Fruit fly (Drosophila melanogaster): ENCODE results near the gene CG34051.

CG34051 gene

dm6 chr2L:19949600-19949999, 11.2 kb downstream of the CG34051 start (continued):
- no peak for TF ChIP-seq klu (GFP tag; IDR thresholded peaks at IDR 0.05)
- no peak for TF ChIP-seq CG34422 (GFP tag; IDR thresholded peaks at IDR 0.05)
- peak in 1 of 2 experiments; percentile 13 for TF ChIP-seq bsh (GFP tag; optimal IDR thresholded peaks at IDR 0.05)
- TF ChIP-seq CG1603 (tag; optimal IDR thresholded peaks at IDR 0.05): peak; percentile 34
- no peak for TF ChIP-seq knrl (GFP tag; IDR thresholded peaks at IDR 0.05; ENCODE audit: partially characterized antibody)
- TF ChIP-seq Hmr (GFP tag; optimal IDR thresholded peaks at IDR 0.05): no peak
- no peak for TF ChIP-seq Dref (GFP tag; IDR thresholded peaks at IDR 0.05)
- no peak for TF ChIP-seq Fer3 (tag; optimal IDR thresholded peaks at IDR 0.05)
- peak; percentile 29 for TF ChIP-seq CG3407 (GFP tag; optimal IDR thresholded peaks at IDR 0.05)
- peak in 1 of 2 experiments; percentile 28 for TF ChIP-seq Pdp1 (GFP tag; optimal IDR thresholded peaks at IDR 0.05)
- TF ChIP-seq Nf-YB (GFP tag; optimal IDR thresholded peaks at IDR 0.05): no peak
- TF ChIP-seq CG8089 (GFP tag; optimal IDR thresholded peaks at IDR 0.05): peak; percentile 39
- TF ChIP-seq Blimp-1 (GFP tag; optimal IDR thresholded peaks at IDR 0.05): peak; percentile 2
- TF ChIP-seq CG14965 (GFP tag; optimal IDR thresholded peaks at IDR 0.05; ENCODE audit: borderline replicate concordance): peak; percentile 10
- no peak for TF ChIP-seq unpg (GFP tag; optimal IDR thresholded peaks at IDR 0.05)
- TF ChIP-seq bab2 (GFP tag; optimal IDR thresholded peaks at IDR 0.05): peak; percentile 53
- no peak for TF ChIP-seq Atf6 (GFP tag; IDR thresholded peaks at IDR 0.05)
- TF ChIP-seq gsb-n (tag; optimal IDR thresholded peaks at IDR 0.05): peak; percentile 37
- peak; percentile 26 for TF ChIP-seq oc (tag; optimal IDR thresholded peaks at IDR 0.05)
- TF ChIP-seq yki (optimal IDR thresholded peaks at IDR 0.05): no peak
- no peak for TF ChIP-seq jing (GFP tag; optimal IDR thresholded peaks at IDR 0.05)
- no peak for TF ChIP-seq NC2β (GFP tag; optimal IDR thresholded peaks at IDR 0.05)
- TF ChIP-seq slbo (GFP tag; IDR thresholded peaks at IDR 0.05): no peak
- TF ChIP-seq CG31441 (GFP tag; IDR thresholded peaks at IDR 0.05): no peak
- peak; percentile 3 for TF ChIP-seq Mes4 (GFP tag; optimal IDR thresholded peaks at IDR 0.05)
- TF ChIP-seq CG12391 (tag; optimal IDR thresholded peaks at IDR 0.05): no peak
- peak; percentile 15 for TF ChIP-seq Sox102F (GFP tag; optimal IDR thresholded peaks at IDR 0.05)
- TF ChIP-seq onecut (GFP tag; IDR thresholded peaks at IDR 0.05): 0 out of 2 replicates have a peak, but pooled peaks have one; percentile 5
- TF ChIP-seq dmrt11E (tag; optimal IDR thresholded peaks at IDR 0.05): peak; percentile 13
- TF ChIP-seq sens (GFP tag): peak; percentile 87
- peak; percentile 36 for TF ChIP-seq CG15696 (tag; optimal IDR thresholded peaks at IDR 0.05)
- TF ChIP-seq disco-r (GFP tag; optimal IDR thresholded peaks at IDR 0.05): no peak
- TF ChIP-seq Aef1 (GFP tag; IDR thresholded peaks at IDR 0.05): no peak
- peak; percentile 48 for TF ChIP-seq ATbp (GFP tag; optimal IDR thresholded peaks at IDR 0.05)
- peak; percentile 48 for TF ChIP-seq sqz (GFP tag; optimal IDR thresholded peaks at IDR 0.05)
- peak; percentile 31 for TF ChIP-seq CG9727 (GFP tag; optimal IDR thresholded peaks at IDR 0.05)
- no peak for TF ChIP-seq pzg (GFP tag; optimal IDR thresholded peaks at IDR 0.05)
- TF ChIP-seq wek (GFP tag; optimal IDR thresholded peaks at IDR 0.05): no peak
- TF ChIP-seq row (GFP tag; IDR thresholded peaks at IDR 0.05): no peak
- no peak for TF ChIP-seq tup (GFP tag; optimal IDR thresholded peaks at IDR 0.05)
- TF ChIP-seq tio (GFP tag; optimal IDR thresholded peaks at IDR 0.05): no peak
- TF ChIP-seq zf30C (GFP tag; optimal IDR thresholded peaks at IDR 0.05): no peak
- no peak for TF ChIP-seq gt (GFP tag; IDR thresholded peaks at IDR 0.05)
- no peak for TF ChIP-seq D (optimal IDR thresholded peaks at IDR 0.05)
- TF ChIP-seq D (GFP tag; optimal IDR thresholded peaks at IDR 0.05): peak; percentile 28
- peak; percentile 29 for TF ChIP-seq Med (GFP tag)
- peak; percentile 38 for TF ChIP-seq kni (GFP tag; optimal IDR thresholded peaks at IDR 0.05)
